Worm (Caenorhabditis elegans) whole organism, L4 larva: ENCODE results near the gene F41G3.6.
A peak's percentile ranks its signal among the peaks of the same experiment; 100 is the strongest.

Experiments
- F49E8.2 ChIP-seq: sonication (generic microtip); optimal IDR thresholded peaks from 2 replicates; lab custom pipeline; 2016; ENCODE audit warnings: missing compliant biosample characterization, mild to moderate bottlenecking, missing genetic modification characterization, borderline replicate concordance
- Y105C5A.15 ChIP-seq: fragments of 200-800 bp; sonication (Bioruptor generic); IDR thresholded peaks from 2 replicates; pipeline ENCODE4 v1.3.6; 2022; ENCODE audit warnings: missing genetic modification characterization, missing compliant biosample characterization
- Y75B8A.6 ChIP-seq: fragments of 200-800 bp; sonication (Bioruptor generic); IDR thresholded peaks from 2 replicates; pipeline ENCODE4 v1.3.6; 2022; ENCODE audit warnings: missing genetic modification reagents, missing genetic modification characterization, missing compliant biosample characterization
- aha-1 ChIP-seq: fragments of 150-350 bp; peaks from one replicate; lab custom pipeline; 2014; ENCODE audit warnings: missing biosample characterization, missing genetic modification characterization
- ama-1 ChIP-seq: fragments of 150-350 bp; optimal IDR thresholded peaks from 2 replicates; lab custom pipeline; 2014; ENCODE audit warnings: inconsistent platforms, mixed read lengths
- ceh-32 ChIP-seq: sonication (generic microtip); optimal IDR thresholded peaks from 2 replicates; lab custom pipeline; 2016; ENCODE audit warnings: mild to moderate bottlenecking, missing genetic modification characterization, missing compliant biosample characterization; ENCODE audit not compliant: poor library complexity
- ces-1 ChIP-seq: fragments of 150-350 bp; sonication (generic microtip); optimal IDR thresholded peaks from 4 replicates; lab custom pipeline; 2014; ENCODE audit warnings: missing biosample characterization, missing genetic modification reagents, missing genetic modification characterization
- ctbp-1 ChIP-seq: fragments of 200-800 bp; sonication (Bioruptor generic); IDR thresholded peaks from 2 replicates; pipeline ENCODE4 v1.3.6; 2022; ENCODE audit warnings: missing genetic modification reagents, missing genetic modification characterization, missing compliant biosample characterization
- daf-16 ChIP-seq, 3 experiments: sonication (generic microtip); optimal IDR thresholded peaks; 2 replicates each; lab custom pipeline; 2016 to 2017; ENCODE audit warnings: missing genetic modification characterization in 3 of 3, missing genetic modification reagents in 3 of 3, mild to moderate bottlenecking in 2 of 3, missing compliant biosample characterization in 2 of 3, missing biosample characterization in 1 of 3, moderate library complexity in 1 of 3
- egl-43 ChIP-seq: fragments of 200-800 bp; sonication (Bioruptor generic); IDR thresholded peaks from 2 replicates; pipeline ENCODE4 v1.3.6; 2022; ENCODE audit warnings: missing genetic modification reagents, missing genetic modification characterization, missing compliant biosample characterization
- fkh-10 ChIP-seq: fragments of 150-350 bp; optimal IDR thresholded peaks from 2 replicates; lab custom pipeline; 2014; ENCODE audit warnings: missing biosample characterization, missing genetic modification reagents, missing genetic modification characterization
- gei-8 ChIP-seq: fragments of 200-800 bp; sonication (Bioruptor generic); optimal IDR thresholded peaks from 2 replicates; lab custom pipeline; 2018; ENCODE audit warnings: mild to moderate bottlenecking, missing genetic modification characterization, missing compliant biosample characterization
- hlh-11 ChIP-seq: fragments of 200-800 bp; sonication (Bioruptor generic); optimal IDR thresholded peaks from 2 replicates; lab custom pipeline; 2018; ENCODE audit warnings: mild to moderate bottlenecking, missing genetic modification characterization, missing compliant biosample characterization
- hlh-30 ChIP-seq: sonication (generic microtip); optimal IDR thresholded peaks from 2 replicates; lab custom pipeline; 2017; ENCODE audit warnings: antibody characterized with exemption, mild to moderate bottlenecking, missing genetic modification characterization, missing compliant biosample characterization; ENCODE audit not compliant: insufficient read depth
- jun-1 ChIP-seq: fragments of 150-350 bp; optimal IDR thresholded peaks from 2 replicates; lab custom pipeline; 2014; ENCODE audit warnings: missing biosample characterization, missing genetic modification reagents, missing genetic modification characterization
- lim-7 ChIP-seq: fragments of 200-800 bp; sonication (Bioruptor generic); IDR thresholded peaks from 2 replicates; pipeline ENCODE4 v1.3.6; 2022; ENCODE audit warnings: missing genetic modification characterization, missing compliant biosample characterization
- lin-1 ChIP-seq: fragments of 200-800 bp; sonication (Bioruptor generic); IDR thresholded peaks from 2 replicates; pipeline ENCODE4 v1.3.6; 2022; ENCODE audit warnings: missing genetic modification reagents, missing genetic modification characterization, missing compliant biosample characterization
- lin-13 ChIP-seq: fragments of 150-350 bp; optimal IDR thresholded peaks from 2 replicates; lab custom pipeline; 2014; ENCODE audit warnings: missing biosample characterization, missing genetic modification reagents, missing genetic modification characterization
- lin-38 ChIP-seq: fragments of 200-800 bp; sonication (Bioruptor generic); IDR thresholded peaks from 2 replicates; pipeline ENCODE4 v1.3.6; 2022; ENCODE audit warnings: missing genetic modification reagents, missing genetic modification characterization, missing compliant biosample characterization
- madf-5 ChIP-seq, 2 experiments: fragments of 200-800 bp; sonication (Bioruptor generic); IDR thresholded peaks; 2 replicates each; pipeline ENCODE4 v1.3.6; 2022; ENCODE audit warnings: missing compliant biosample characterization in 2 of 2, missing genetic modification characterization in 2 of 2
- madf-9 ChIP-seq: fragments of 200-800 bp; sonication (Bioruptor generic); conservative IDR thresholded peaks from 2 replicates; pipeline ENCODE4 v1.3.6; 2022; ENCODE audit warnings: missing genetic modification reagents, missing genetic modification characterization, missing compliant biosample characterization
- mxl-3 ChIP-seq: fragments of 200-800 bp; sonication (Bioruptor generic); optimal IDR thresholded peaks from 2 replicates; lab custom pipeline; 2018; ENCODE audit warnings: mild to moderate bottlenecking, missing genetic modification characterization, missing compliant biosample characterization
- nhr-10 ChIP-seq: fragments of 150-350 bp; optimal IDR thresholded peaks from 2 replicates; lab custom pipeline; 2014; ENCODE audit warnings: missing biosample characterization, missing genetic modification characterization
- nhr-237 ChIP-seq: sonication (generic microtip); optimal IDR thresholded peaks from 2 replicates; lab custom pipeline; 2017; ENCODE audit warnings: missing biosample characterization, missing genetic modification characterization
- nhr-6 ChIP-seq: fragments of 150-350 bp; optimal IDR thresholded peaks from 2 replicates; lab custom pipeline; 2014; ENCODE audit warnings: missing biosample characterization, missing genetic modification characterization
- rbr-2 ChIP-seq: sonication (generic microtip); optimal IDR thresholded peaks from 2 replicates; lab custom pipeline; 2016; ENCODE audit warnings: missing genotype, missing genetic modification characterization, missing compliant biosample characterization
- set-16 ChIP-seq: fragments of 200-800 bp; sonication (Bioruptor generic); IDR thresholded peaks from 2 replicates; pipeline ENCODE4 v1.3.6; 2022; ENCODE audit warnings: missing genetic modification reagents, missing genetic modification characterization, missing compliant biosample characterization
- snpc-4 ChIP-seq: fragments of 150-350 bp; optimal IDR thresholded peaks from 2 replicates; lab custom pipeline; 2014; ENCODE audit warnings: missing biosample characterization, missing genetic modification characterization
- tra-1 ChIP-seq: fragments of 200-800 bp; sonication (Bioruptor generic); IDR thresholded peaks from 2 replicates; pipeline ENCODE4 v1.3.6; 2022; ENCODE audit warnings: missing genetic modification reagents, missing genetic modification characterization, missing compliant biosample characterization
- unc-62 ChIP-seq, 3 experiments: fragments of 150-350 bp in 1 of 3; sonication (generic microtip); optimal IDR thresholded peaks in 2 of 3; peaks in 1 of 3; 1 replicate in 1 of 3; 2 replicates in 2 of 3; lab custom pipeline; 2014 to 2017; ENCODE audit warnings: missing biosample characterization in 3 of 3, missing genetic modification characterization in 3 of 3, missing genetic modification reagents in 3 of 3, missing genotype in 1 of 3
- vab-7 ChIP-seq: fragments of 200-800 bp; sonication (Bioruptor generic); IDR thresholded peaks from 2 replicates; pipeline ENCODE4 v1.3.6; 2022; ENCODE audit warnings: missing genetic modification reagents, missing genetic modification characterization, missing compliant biosample characterization
- zag-1 ChIP-seq: fragments of 150-350 bp; optimal IDR thresholded peaks from 2 replicates; lab custom pipeline; 2014; ENCODE audit warnings: missing biosample characterization, missing genetic modification characterization
- zfp-3 ChIP-seq: fragments of 200-800 bp; sonication (Bioruptor generic); conservative IDR thresholded peaks from 2 replicates; pipeline ENCODE4 v1.3.6; 2022; ENCODE audit warnings: missing genetic modification reagents, missing genetic modification characterization, missing compliant biosample characterization
- zip-11 ChIP-seq: fragments of 200-800 bp; sonication (Bioruptor generic); IDR thresholded peaks from 2 replicates; pipeline ENCODE4 v1.3.6; 2022; ENCODE audit warnings: missing genetic modification characterization, missing compliant biosample characterization
- ztf-11 ChIP-seq: fragments of 150-350 bp; optimal IDR thresholded peaks from 2 replicates; lab custom pipeline; 2014; ENCODE audit warnings: missing biosample characterization, missing genetic modification characterization

The F41G3.6 gene

DNA sequence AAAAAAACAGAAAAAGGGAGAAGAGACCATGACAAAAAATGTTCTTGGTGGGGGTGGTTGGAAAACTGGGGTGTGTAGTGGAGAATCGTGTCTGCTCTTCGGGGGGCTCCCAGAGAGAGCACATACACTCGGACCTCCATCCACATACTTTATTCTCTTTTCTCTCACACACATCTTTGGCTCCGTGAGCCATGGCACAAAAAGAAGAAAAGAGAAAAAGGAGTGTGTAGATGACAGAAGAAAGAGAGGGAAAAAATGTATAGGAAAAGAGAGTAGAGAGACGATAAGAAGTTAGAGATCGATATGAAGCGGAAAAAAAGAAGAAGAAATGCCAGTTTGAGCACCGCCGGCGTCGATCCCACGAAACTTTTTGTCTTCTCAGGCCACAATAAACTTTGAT is 33.7 kb upstream of the F41G3.6 start (continued):
- TF ChIP-seq fkh-10 (GFP tag; lab: Kevin White, UChicago) (no peak), zfp-3 (GFP tag; lab: Robert Waterston, UW) (no peak), ztf-11 (no peak), madf-5 (GFP tag; IDR thresholded peaks at IDR 0.05; lab: Robert Waterston, UW) (no peak), ceh-32 (no peak), F49E8.2 (tag; lab: Kevin White, UChicago) (no peak), tra-1 (peak; percentile 35; the same call in 1 of the 2 replicates), lin-1 (GFP tag; lab: Robert Waterston, UW) (no peak), nhr-6 (tag; lab: Kevin White, UChicago) (no peak)

- TF ChIP-seq zfp-3 (GFP tag; lab: Robert Waterston, UW) = no peak
- TF ChIP-seq ces-1 (GFP tag; lab: Kevin White, UChicago) = peak; percentile 49
- peak; percentile 69 for TF ChIP-seq fkh-10 (GFP tag; lab: Kevin White, UChicago)
- TF ChIP-seq zag-1 (tag; lab: Kevin White, UChicago) = no peak
- peak; percentile 59; the same call in 1 of the 2 replicates for TF ChIP-seq ctbp-1 (GFP tag; lab: Robert Waterston, UW)
- TF ChIP-seq rbr-2 (tag; lab: Kevin White, UChicago) = no peak
Observed at ce11 chrII:6709680-6710079, 33.0 kb upstream of the F41G3.6 start.

ce11 chrII:6710596-6710995 is 32.1 kb upstream of the F41G3.6 start:
- TF ChIP-seq mxl-3 (GFP tag; lab: Kevin White, UChicago) = no peak
- TF ChIP-seq egl-43 (GFP tag; lab: Robert Waterston, UW) = 0 out of 2 replicates have a peak, but pooled peaks have one; percentile 3
- TF ChIP-seq daf-16 (GFP tag; optimal IDR thresholded peaks at IDR 0.05; lab: Kevin White, UChicago) = no peak
- TF ChIP-seq daf-16 (tag; optimal IDR thresholded peaks at IDR 0.05; lab: Kevin White, UChicago) = no peak
- TF ChIP-seq aha-1 = peak; percentile 11
- no peak for TF ChIP-seq zag-1 (tag; lab: Kevin White, UChicago)
- no peak for TF ChIP-seq zip-11 (GFP tag; lab: Robert Waterston, UW)
- no peak for TF ChIP-seq nhr-10 (tag; lab: Kevin White, UChicago)
- TF ChIP-seq lim-7 (GFP tag; lab: Robert Waterston, UW) = no peak
- TF ChIP-seq jun-1 (tag; lab: Kevin White, UChicago) = no peak
- TF ChIP-seq Y105C5A.15 (GFP tag; lab: Robert Waterston, UW) = no peak
- no peak for TF ChIP-seq snpc-4 (tag; lab: Kevin White, UChicago)
- TF ChIP-seq lin-38 = no peak
- TF ChIP-seq ces-1 (GFP tag; lab: Kevin White, UChicago) = no peak
- no peak for TF ChIP-seq unc-62 (GFP tag; optimal IDR thresholded peaks at IDR 0.05 in 1 of 2; lab: Kevin White, UChicago)
- no peak for TF ChIP-seq unc-62 (tag; optimal IDR thresholded peaks at IDR 0.05; lab: Kevin White, UChicago)
- no peak for TF ChIP-seq Y75B8A.6 (GFP tag; lab: Robert Waterston, UW)
- no peak for TF ChIP-seq madf-9 (GFP tag; lab: Robert Waterston, UW)
- no peak for TF ChIP-seq vab-7
- TF ChIP-seq gei-8 (GFP tag; lab: Kevin White, UChicago) = no peak
- no peak for TF ChIP-seq hlh-30 (tag; lab: Kevin White, UChicago)
- no peak for TF ChIP-seq nhr-237 (tag; lab: Kevin White, UChicago)
- peak; percentile 74; the same call in 1 of the 2 replicates for TF ChIP-seq set-16 (GFP tag; lab: Robert Waterston, UW)
- no peak for TF ChIP-seq lin-13 (GFP tag; lab: Kevin White, UChicago)
- no peak for TF ChIP-seq ama-1 (lab: Kevin White, UChicago)
- TF ChIP-seq hlh-11 (tag; lab: Kevin White, UChicago) = no peak
- TF ChIP-seq, all 104 proteins: peak for 3
